Worm (Caenorhabditis elegans) whole organism, midembryonic: ENCODE measurements around the gene F55E10.2.

Experiments used
- T22C8.4 ChIP-seq: fragments of 200-800 bp; sonication (Bioruptor generic); IDR thresholded peaks from 2 replicates; pipeline ENCODE4 v1.3.6; 2022; ENCODE audit warnings: missing genetic modification characterization, missing compliant biosample characterization
- cog-1 ChIP-seq: sonication (generic microtip); optimal IDR thresholded peaks from 2 replicates; lab custom pipeline; 2016; ENCODE audit warnings: missing genetic modification characterization, missing compliant biosample characterization
- flt-1 ChIP-seq: fragments of 200-800 bp; sonication (Bioruptor generic); IDR thresholded peaks from 2 replicates; pipeline ENCODE4 v1.3.6; 2022; ENCODE audit warnings: missing genetic modification characterization, missing compliant biosample characterization
- klf-2 ChIP-seq: fragments of 200-800 bp; sonication (Bioruptor generic); conservative IDR thresholded peaks from 2 replicates; pipeline ENCODE4 v1.3.6; 2022; ENCODE audit warnings: missing genetic modification reagents, missing genetic modification characterization, missing compliant biosample characterization
- med-1 ChIP-seq: sonication (generic microtip); optimal IDR thresholded peaks from 2 replicates; lab custom pipeline; 2017; ENCODE audit warnings: missing genetic modification characterization, mild to moderate bottlenecking, missing compliant biosample characterization, antibody characterized with exemption, missing genetic modification reagents; ENCODE audit not compliant: insufficient read depth
- ref-1 ChIP-seq: fragments of 200-800 bp; sonication (Bioruptor generic); conservative IDR thresholded peaks from 2 replicates; pipeline ENCODE4 v1.3.6; 2022; ENCODE audit warnings: missing genetic modification reagents, missing genetic modification characterization, missing compliant biosample characterization

- no peak for TF ChIP-seq ref-1 (GFP tag; lab: Robert Waterston, UW)
- no peak for TF ChIP-seq klf-2 (GFP tag; lab: Robert Waterston, UW)
- TF ChIP-seq flt-1 (GFP tag; lab: Robert Waterston, UW), result no peak
- no peak for TF ChIP-seq T22C8.4 (GFP tag; lab: Robert Waterston, UW)
- TF ChIP-seq med-1 (GFP tag; lab: Kevin White, UChicago), result no peak
- no peak for TF ChIP-seq cog-1 (tag; lab: Kevin White, UChicago)
Observed at ce11 chrX:8350984-8351383, 10.5 kb downstream of the F55E10.2 start, which contains the start of gene npr-28.
